Worm (Caenorhabditis elegans) whole organism, young adult: ENCODE results near the gene ndab-2.

ENCODE experiments used
- D2030.7 ChIP-seq: fragments of 200-800 bp; sonication (Bioruptor generic); IDR thresholded peaks from 2 replicates; pipeline ENCODE4 v1.3.6; 2022; ENCODE audit warnings: missing genetic modification reagents, missing genetic modification characterization, missing compliant biosample characterization
- F39B2.1 ChIP-seq: fragments of 200-800 bp; sonication (Bioruptor generic); IDR thresholded peaks from 2 replicates; pipeline ENCODE4 v1.3.6; 2022; ENCODE audit warnings: missing genetic modification reagents, missing genetic modification characterization, missing compliant biosample characterization
- F57A8.1 ChIP-seq: fragments of 200-800 bp; sonication (Bioruptor generic); optimal IDR thresholded peaks from 2 replicates; lab custom pipeline; 2018; ENCODE audit warnings: mild to moderate bottlenecking, missing genetic modification characterization, moderate library complexity, missing compliant biosample characterization
- Y56A3A.18 ChIP-seq: fragments of 200-800 bp; sonication (Bioruptor generic); IDR thresholded peaks from 2 replicates; pipeline ENCODE4 v1.3.6; 2022; ENCODE audit warnings: missing genetic modification reagents, missing genetic modification characterization, missing compliant biosample characterization
- Y67H2A.10 ChIP-seq: fragments of 200-800 bp; sonication (Bioruptor generic); conservative IDR thresholded peaks from 2 replicates; pipeline ENCODE4 v1.3.6; 2022; ENCODE audit warnings: missing genetic modification reagents, missing genetic modification characterization, missing compliant biosample characterization
- ama-1 ChIP-seq, 3 experiments: fragments of 150-350 bp in 1 of 3; sonication (generic microtip) in 2 of 3; optimal IDR thresholded peaks; 2 replicates each; lab custom pipeline; 2014 to 2018; ENCODE audit warnings: missing biosample characterization in 2 of 3, missing genetic modification characterization in 2 of 3, missing genetic modification reagents in 2 of 3
- aptf-2 ChIP-seq: fragments of 200-800 bp; sonication (Bioruptor generic); conservative IDR thresholded peaks from 2 replicates; pipeline ENCODE4 v1.3.6; 2022; ENCODE audit warnings: missing genetic modification reagents, missing genetic modification characterization, missing compliant biosample characterization
- attf-3 ChIP-seq: fragments of 200-800 bp; sonication (Bioruptor generic); conservative IDR thresholded peaks from 2 replicates; pipeline ENCODE4 v1.3.6; 2022; ENCODE audit warnings: missing genetic modification reagents, missing genetic modification characterization, missing compliant biosample characterization
- ccch-3 ChIP-seq: fragments of 200-800 bp; sonication (Bioruptor generic); optimal IDR thresholded peaks from 2 replicates; lab custom pipeline; 2018; ENCODE audit warnings: mild to moderate bottlenecking, missing genetic modification characterization, missing compliant biosample characterization
- cebp-1 ChIP-seq, 2 experiments: fragments of 200-800 bp in 1 of 2; sonication (Bioruptor generic) in 1 of 2; sonication (generic microtip) in 1 of 2; IDR thresholded peaks in 1 of 2; optimal IDR thresholded peaks in 1 of 2; 2 replicates each; pipeline versions ENCODE4 v1.3.6 to Lab custom; 2017 to 2022; ENCODE audit warnings: missing compliant biosample characterization in 2 of 2, missing genetic modification characterization in 2 of 2, mild to moderate bottlenecking in 1 of 2, missing genetic modification reagents in 1 of 2, moderate library complexity in 1 of 2
- egl-44 ChIP-seq: fragments of 200-800 bp; sonication (Bioruptor generic); IDR thresholded peaks from 2 replicates; pipeline ENCODE4 v1.3.6; 2022; ENCODE audit warnings: missing genetic modification reagents, missing genetic modification characterization, missing compliant biosample characterization
- ekl-4 ChIP-seq: fragments of 200-800 bp; sonication (Bioruptor generic); IDR thresholded peaks from 2 replicates; pipeline ENCODE4 v1.3.6; 2022; ENCODE audit warnings: missing genetic modification reagents, missing genetic modification characterization, missing compliant biosample characterization
- hlh-12 ChIP-seq: sonication (generic microtip); optimal IDR thresholded peaks from 2 replicates; lab custom pipeline; 2016; ENCODE audit warnings: missing genetic modification characterization, missing compliant biosample characterization
- hmg-1.2 ChIP-seq: fragments of 200-800 bp; sonication (Bioruptor generic); IDR thresholded peaks from 2 replicates; pipeline ENCODE4 v1.3.6; 2022; ENCODE audit warnings: missing genetic modification reagents, missing genetic modification characterization, missing compliant biosample characterization
- let-607 ChIP-seq, 2 experiments: fragments of 200-800 bp in 1 of 2; sonication (Bioruptor generic) in 1 of 2; sonication (generic microtip) in 1 of 2; optimal IDR thresholded peaks; 2 replicates each; lab custom pipeline; 2016 to 2018; ENCODE audit warnings: mild to moderate bottlenecking in 2 of 2, missing compliant biosample characterization in 2 of 2, missing genetic modification characterization in 2 of 2, moderate library complexity in 2 of 2, missing genotype in 1 of 2
- lin-35 ChIP-seq, 3 experiments: fragments of 150-350 bp in 2 of 3; sonication (generic microtip) in 1 of 3; optimal IDR thresholded peaks; 2 replicates each; lab custom pipeline; 2014 to 2018; ENCODE audit warnings: missing biosample characterization in 3 of 3, missing genetic modification characterization in 3 of 3, missing genetic modification reagents in 3 of 3
- lin-54 ChIP-seq: fragments of 200-800 bp; sonication (Bioruptor generic); optimal IDR thresholded peaks from 2 replicates; lab custom pipeline; 2018; ENCODE audit warnings: mild to moderate bottlenecking, missing genetic modification characterization, missing compliant biosample characterization
- lsy-27 ChIP-seq: sonication (generic microtip); optimal IDR thresholded peaks from 2 replicates; lab custom pipeline; 2017; ENCODE audit warnings: missing genetic modification characterization, mild to moderate bottlenecking, missing compliant biosample characterization, antibody characterized with exemption, missing genotype, borderline replicate concordance; ENCODE audit not compliant: insufficient read depth
- madf-3 ChIP-seq: fragments of 200-800 bp; sonication (Bioruptor generic); IDR thresholded peaks from 2 replicates; pipeline ENCODE4 v1.3.6; 2022; ENCODE audit warnings: missing genetic modification reagents, missing genetic modification characterization, missing compliant biosample characterization
- mes-4 ChIP-seq: sonication (generic microtip); optimal IDR thresholded peaks from 2 replicates; lab custom pipeline; 2016; ENCODE audit warnings: missing genotype, missing genetic modification characterization, missing compliant biosample characterization
- mxl-1 ChIP-seq: sonication (generic microtip); optimal IDR thresholded peaks from 2 replicates; lab custom pipeline; 2016; ENCODE audit warnings: missing genetic modification characterization, missing compliant biosample characterization
- nfya-2 ChIP-seq: fragments of 200-800 bp; sonication (Bioruptor generic); IDR thresholded peaks from 2 replicates; pipeline ENCODE4 v1.3.6; 2022; ENCODE audit warnings: missing genetic modification reagents, missing genetic modification characterization, missing compliant biosample characterization
- nhr-80 ChIP-seq: sonication (generic microtip); optimal IDR thresholded peaks from 2 replicates; lab custom pipeline; 2016; ENCODE audit warnings: missing genetic modification characterization, missing compliant biosample characterization
- pbrm-1 ChIP-seq: fragments of 200-800 bp; sonication (Bioruptor generic); IDR thresholded peaks from 2 replicates; pipeline ENCODE4 v1.3.6; 2022; ENCODE audit warnings: missing genetic modification reagents, missing genetic modification characterization, missing compliant biosample characterization
- rcor-1 ChIP-seq: fragments of 200-800 bp; sonication (Bioruptor generic); IDR thresholded peaks from 2 replicates; pipeline ENCODE4 v1.3.6; 2022; ENCODE audit warnings: missing genetic modification reagents, missing genetic modification characterization, missing compliant biosample characterization
- sdz-38 ChIP-seq: sonication (generic microtip); optimal IDR thresholded peaks from 2 replicates; lab custom pipeline; 2016; ENCODE audit warnings: missing genotype, missing genetic modification characterization, missing compliant biosample characterization
- sea-2 ChIP-seq: fragments of 200-800 bp; sonication (Bioruptor generic); IDR thresholded peaks from 2 replicates; pipeline ENCODE4 v1.3.6; 2022; ENCODE audit warnings: missing genetic modification characterization, missing compliant biosample characterization
- snpc-1.1 ChIP-seq: sonication (generic microtip); optimal IDR thresholded peaks from 2 replicates; lab custom pipeline; 2017; ENCODE audit warnings: missing genetic modification characterization, mild to moderate bottlenecking, missing compliant biosample characterization, antibody characterized with exemption, moderate library complexity, missing genotype, missing genetic modification reagents; ENCODE audit not compliant: insufficient read depth
- snpc-3.4 ChIP-seq: sonication (generic microtip); optimal IDR thresholded peaks from 2 replicates; lab custom pipeline; 2017; ENCODE audit warnings: missing genetic modification characterization, mild to moderate bottlenecking, missing compliant biosample characterization, antibody characterized with exemption, moderate library complexity, missing genotype, missing genetic modification reagents
- snpc-4 ChIP-seq, 5 experiments: fragments of 150-350 bp in 1 of 5; sonication (generic microtip) in 4 of 5; optimal IDR thresholded peaks; 2 replicates each; lab custom pipeline; 2014 to 2018; ENCODE audit warnings: missing genetic modification characterization in 5 of 5, missing biosample characterization in 3 of 5, antibody characterized with exemption in 2 of 5, mild to moderate bottlenecking in 2 of 5, missing compliant biosample characterization in 2 of 5, missing genotype in 2 of 5, moderate library complexity in 2 of 5, missing genetic modification reagents in 1 of 5

ndab-2 gene

ce11 chrIII:7189581-7190128, 9.1 kb downstream of the ndab-2 start, which contains the start of gene rps-21 (continued):
- TF ChIP-seq snpc-3.4: peak; percentile 47
- TF ChIP-seq madf-3 (GFP tag; lab: Robert Waterston, UW): 0 out of 2 replicates have a peak, but pooled peaks have one; percentile 16
- no peak for TF ChIP-seq hlh-12 (tag; lab: Kevin White, UChicago)
- peak in 1 of 3 experiments; percentile 74 for TF ChIP-seq lin-35 (GFP tag; optimal IDR thresholded peaks at IDR 0.05; lab: Kevin White, UChicago)
- TF ChIP-seq F57A8.1 (GFP tag; lab: Kevin White, UChicago): no peak
- TF ChIP-seq cebp-1 (GFP tag; IDR thresholded peaks at IDR 0.05; lab: Robert Waterston, UW): 0 out of 2 replicates have a peak, but pooled peaks have one; percentile 10
- peak; percentile 42 for TF ChIP-seq cebp-1 (tag; optimal IDR thresholded peaks at IDR 0.05; lab: Kevin White, UChicago)
- no peak for TF ChIP-seq Y67H2A.10 (GFP tag; lab: Robert Waterston, UW)
- no peak for TF ChIP-seq lsy-27 (tag; lab: Kevin White, UChicago)
- peak; percentile 42 for TF ChIP-seq nhr-80 (tag; lab: Kevin White, UChicago)
- 0 out of 2 replicates have a peak, but pooled peaks have one; percentile 23 for TF ChIP-seq ekl-4
- TF ChIP-seq attf-3 (GFP tag; lab: Robert Waterston, UW): peak; percentile 34

- no peak for TF ChIP-seq ccch-3 (GFP tag; lab: Kevin White, UChicago)
- peak; percentile 54; the same call in 1 of the 2 replicates for TF ChIP-seq hmg-1.2 (GFP tag; lab: Robert Waterston, UW)
These were observed 12.6 kb downstream of the ndab-2 start, which contains the start of gene mec-14 for ce11 chrIII:7192942-7193665. Gene mec-14, minus strand, starts transcription at chrIII:7192992.

ce11 chrIII:7195325-7195724, 14.8 kb downstream of the ndab-2 start, which contains the start of gene F37C12.18:
Gene F37C12.18, minus strand, starts transcription at chrIII:7195425.
- TF ChIP-seq pbrm-1 (GFP tag; lab: Robert Waterston, UW) (no peak), D2030.7 (GFP tag; lab: Robert Waterston, UW) (no peak), F39B2.1 (no peak), aptf-2 (GFP tag; lab: Robert Waterston, UW) (no peak), ama-1 (optimal IDR thresholded peaks at IDR 0.05; lab: Kevin White, UChicago) (no peak), ama-1 (GFP tag; optimal IDR thresholded peaks at IDR 0.05; lab: Kevin White, UChicago) (no peak), let-607 (tag; optimal IDR thresholded peaks at IDR 0.05; lab: Kevin White, UChicago) (no peak), egl-44 (no peak), sdz-38 (tag; lab: Kevin White, UChicago) (no peak), sea-2 (GFP tag; lab: Robert Waterston, UW) (no peak)

ce11 chrIII:7197973-7198372, 17.4 kb downstream of the ndab-2 start, which contains the start of gene exos-9:
Gene exos-9, minus strand, starts transcription at chrIII:7198073.
- no peak for TF ChIP-seq snpc-1.1
- TF ChIP-seq nfya-2 (GFP tag; lab: Robert Waterston, UW): no peak
- TF ChIP-seq snpc-4 (GFP tag; optimal IDR thresholded peaks at IDR 0.05; lab: Kevin White, UChicago): no peak
- peak in 1 of 4 experiments; percentile 19 for TF ChIP-seq snpc-4 (tag; optimal IDR thresholded peaks at IDR 0.05; lab: Kevin White, UChicago)
- no peak for TF ChIP-seq hmg-1.2 (GFP tag; lab: Robert Waterston, UW)
- no peak for TF ChIP-seq rcor-1 (GFP tag; lab: Robert Waterston, UW)
- no peak for TF ChIP-seq Y56A3A.18 (GFP tag; lab: Robert Waterston, UW)
- no peak for TF ChIP-seq mes-4 (tag; lab: Kevin White, UChicago)
- TF ChIP-seq mxl-1 (tag; lab: Kevin White, UChicago): no peak
- peak; percentile 2 for TF ChIP-seq lin-54 (GFP tag; lab: Kevin White, UChicago)
- TF ChIP-seq, all 124 proteins: peak for 2
